Worm (Caenorhabditis elegans) whole organism, midembryonic: ENCODE results near the gene ugt-44.

ENCODE experiments used
- T22C8.4 ChIP-seq: fragments of 200-800 bp; sonication (Bioruptor generic); IDR thresholded peaks from 2 replicates; pipeline ENCODE4 v1.3.6; 2022; ENCODE audit warnings: missing genetic modification characterization, missing compliant biosample characterization
- cog-1 ChIP-seq: sonication (generic microtip); optimal IDR thresholded peaks from 2 replicates; lab custom pipeline; 2016; ENCODE audit warnings: missing genetic modification characterization, missing compliant biosample characterization
- flt-1 ChIP-seq: fragments of 200-800 bp; sonication (Bioruptor generic); IDR thresholded peaks from 2 replicates; pipeline ENCODE4 v1.3.6; 2022; ENCODE audit warnings: missing genetic modification characterization, missing compliant biosample characterization
- klf-2 ChIP-seq: fragments of 200-800 bp; sonication (Bioruptor generic); conservative IDR thresholded peaks from 2 replicates; pipeline ENCODE4 v1.3.6; 2022; ENCODE audit warnings: missing genetic modification reagents, missing genetic modification characterization, missing compliant biosample characterization
- med-1 ChIP-seq: sonication (generic microtip); optimal IDR thresholded peaks from 2 replicates; lab custom pipeline; 2017; ENCODE audit warnings: missing genetic modification characterization, mild to moderate bottlenecking, missing compliant biosample characterization, antibody characterized with exemption, missing genetic modification reagents; ENCODE audit not compliant: insufficient read depth
- ref-1 ChIP-seq: fragments of 200-800 bp; sonication (Bioruptor generic); conservative IDR thresholded peaks from 2 replicates; pipeline ENCODE4 v1.3.6; 2022; ENCODE audit warnings: missing genetic modification reagents, missing genetic modification characterization, missing compliant biosample characterization
- tab-1 ChIP-seq: fragments of 200-800 bp; sonication (Bioruptor generic); IDR thresholded peaks from 2 replicates; pipeline ENCODE4 v1.3.6; 2022; ENCODE audit warnings: missing genetic modification characterization, missing compliant biosample characterization
- ztf-23 ChIP-seq: fragments of 200-800 bp; sonication (Bioruptor generic); IDR thresholded peaks from 2 replicates; pipeline ENCODE4 v1.3.6; 2022; ENCODE audit warnings: missing genetic modification reagents, missing genetic modification characterization, missing compliant biosample characterization
- ztf-29 ChIP-seq: fragments of 200-800 bp; sonication (Bioruptor generic); IDR thresholded peaks from 2 replicates; pipeline ENCODE4 v1.3.6; 2022; ENCODE audit warnings: missing genetic modification reagents, missing genetic modification characterization, missing compliant biosample characterization

Gene ugt-44

ce11 chrIV:10506016-10506415, 36.5 kb downstream of the ugt-44 start:
- TF ChIP-seq med-1: no peak
- TF ChIP-seq T22C8.4 (GFP tag; lab: Robert Waterston, UW): no peak
- TF ChIP-seq tab-1 (GFP tag; lab: Robert Waterston, UW): no peak
- no peak for TF ChIP-seq ztf-23 (GFP tag; lab: Robert Waterston, UW)
- no peak for TF ChIP-seq ref-1
- TF ChIP-seq ztf-29 (GFP tag; lab: Robert Waterston, UW): no peak
- TF ChIP-seq klf-2: no peak
- no peak for TF ChIP-seq cog-1
- no peak for TF ChIP-seq flt-1 (GFP tag; lab: Robert Waterston, UW)

ce11 chrIV:10507586-10507985, 38.0 kb downstream of the ugt-44 start:
- no peak for TF ChIP-seq T22C8.4 (GFP tag; lab: Robert Waterston, UW)
- TF ChIP-seq ref-1: no peak
- no peak for TF ChIP-seq cog-1
- no peak for TF ChIP-seq med-1
- no peak for TF ChIP-seq tab-1 (GFP tag; lab: Robert Waterston, UW)
- no peak for TF ChIP-seq klf-2
- TF ChIP-seq ztf-23 (GFP tag; lab: Robert Waterston, UW): no peak
- TF ChIP-seq flt-1 (GFP tag; lab: Robert Waterston, UW): no peak
- TF ChIP-seq ztf-29 (GFP tag; lab: Robert Waterston, UW): no peak

ce11 chrIV:10511432-10511831, 41.9 kb downstream of the ugt-44 start:
- TF ChIP-seq flt-1 (GFP tag; lab: Robert Waterston, UW) (no peak), T22C8.4 (GFP tag; lab: Robert Waterston, UW) (no peak), tab-1 (GFP tag; lab: Robert Waterston, UW) (no peak), med-1 (no peak), ref-1 (no peak), ztf-29 (GFP tag; lab: Robert Waterston, UW) (no peak), cog-1 (no peak), klf-2 (no peak), ztf-23 (GFP tag; lab: Robert Waterston, UW) (no peak)

ce11 chrIV:10512752-10513151, 43.2 kb downstream of the ugt-44 start:
- no peak for TF ChIP-seq ref-1
- TF ChIP-seq flt-1 (GFP tag; lab: Robert Waterston, UW): no peak
- TF ChIP-seq klf-2: no peak
- TF ChIP-seq T22C8.4 (GFP tag; lab: Robert Waterston, UW): no peak
- no peak for TF ChIP-seq ztf-23 (GFP tag; lab: Robert Waterston, UW)
- no peak for TF ChIP-seq tab-1 (GFP tag; lab: Robert Waterston, UW)
- TF ChIP-seq med-1: no peak
- no peak for TF ChIP-seq ztf-29 (GFP tag; lab: Robert Waterston, UW)
- TF ChIP-seq cog-1: no peak

ce11 chrIV:10513266-10513665, 43.7 kb downstream of the ugt-44 start:
- TF ChIP-seq tab-1 (GFP tag; lab: Robert Waterston, UW) (no peak), klf-2 (no peak), cog-1 (no peak), ztf-23 (GFP tag; lab: Robert Waterston, UW) (no peak), flt-1 (GFP tag; lab: Robert Waterston, UW) (no peak), T22C8.4 (GFP tag; lab: Robert Waterston, UW) (no peak), ref-1 (no peak), ztf-29 (GFP tag; lab: Robert Waterston, UW) (no peak), med-1 (no peak)

ce11 chrIV:10515128-10515527, 45.6 kb downstream of the ugt-44 start, which contains the start of gene C02F4.4:
C02F4.4 (minus strand) TSS chrIV:10515228.
- no peak for TF ChIP-seq tab-1 (GFP tag; lab: Robert Waterston, UW)
- no peak for TF ChIP-seq ztf-29 (GFP tag; lab: Robert Waterston, UW)
- TF ChIP-seq cog-1: no peak
- TF ChIP-seq flt-1 (GFP tag; lab: Robert Waterston, UW): no peak
- no peak for TF ChIP-seq T22C8.4 (GFP tag; lab: Robert Waterston, UW)
- no peak for TF ChIP-seq ztf-23 (GFP tag; lab: Robert Waterston, UW)
- no peak for TF ChIP-seq klf-2
- no peak for TF ChIP-seq ref-1
- no peak for TF ChIP-seq med-1

- TF ChIP-seq ztf-23 (GFP tag; lab: Robert Waterston, UW): no peak
- TF ChIP-seq tab-1 (GFP tag; lab: Robert Waterston, UW): no peak
- TF ChIP-seq T22C8.4 (GFP tag; lab: Robert Waterston, UW): no peak
- no peak for TF ChIP-seq med-1
- TF ChIP-seq cog-1: no peak
- TF ChIP-seq klf-2: no peak
- TF ChIP-seq ztf-29 (GFP tag; lab: Robert Waterston, UW): no peak
- no peak for TF ChIP-seq ref-1
- TF ChIP-seq flt-1 (GFP tag; lab: Robert Waterston, UW): no peak
Observed at ce11 chrIV:10518652-10519051, 49.1 kb downstream of the ugt-44 start.

ce11 chrIV:10521106-10521505, 51.6 kb downstream of the ugt-44 start, which contains the start of gene cal-4:
cal-4 (plus strand) TSS chrIV:10521406.
- TF ChIP-seq cog-1 (no peak), flt-1 (GFP tag; lab: Robert Waterston, UW) (no peak), T22C8.4 (GFP tag; lab: Robert Waterston, UW) (no peak), klf-2 (no peak), ztf-23 (GFP tag; lab: Robert Waterston, UW) (no peak), med-1 (no peak), ztf-29 (GFP tag; lab: Robert Waterston, UW) (no peak), ref-1 (no peak), tab-1 (GFP tag; lab: Robert Waterston, UW) (no peak)
